Worm (Caenorhabditis elegans) whole organism, young adult: ENCODE data around the gene lys-3.

Experiments used
- B0035.1 ChIP-seq: sonication (generic microtip); optimal IDR thresholded peaks from 2 replicates; lab custom pipeline; 2016; ENCODE audit warnings: missing genetic modification characterization, mild to moderate bottlenecking, missing compliant biosample characterization, missing genotype, missing genetic modification reagents
- C17E4.6 ChIP-seq: fragments of 200-800 bp; sonication (Bioruptor generic); IDR thresholded peaks from 2 replicates; pipeline ENCODE4 v1.3.6; 2022; ENCODE audit warnings: missing genetic modification reagents, missing genetic modification characterization, missing compliant biosample characterization
- F10E7.11 ChIP-seq: sonication (generic microtip); optimal IDR thresholded peaks from 2 replicates; lab custom pipeline; 2017; ENCODE audit warnings: mild to moderate bottlenecking, missing genetic modification characterization, moderate library complexity, missing compliant biosample characterization
- F22D6.2 ChIP-seq: sonication (generic microtip); optimal IDR thresholded peaks from 2 replicates; lab custom pipeline; 2016; ENCODE audit warnings: mild to moderate bottlenecking, missing genetic modification characterization, missing compliant biosample characterization
- F33H1.4 ChIP-seq: fragments of 200-800 bp; sonication (Bioruptor generic); IDR thresholded peaks from 2 replicates; pipeline ENCODE4 v1.3.6; 2022; ENCODE audit warnings: missing genetic modification reagents, missing genetic modification characterization, missing compliant biosample characterization
- F49E8.2 ChIP-seq: sonication (generic microtip); optimal IDR thresholded peaks from 3 replicates; lab custom pipeline; 2017; ENCODE audit warnings: missing genetic modification characterization, mild to moderate bottlenecking, missing compliant biosample characterization, antibody characterized with exemption, moderate library complexity; ENCODE audit not compliant: insufficient read depth
- K11D2.4 ChIP-seq: fragments of 200-800 bp; sonication (Bioruptor generic); IDR thresholded peaks from 2 replicates; pipeline ENCODE4 v1.3.6; 2022; ENCODE audit warnings: missing genetic modification reagents, missing genetic modification characterization, missing compliant biosample characterization
- K12H6.12 ChIP-seq: fragments of 200-800 bp; sonication (Bioruptor generic); optimal IDR thresholded peaks from 2 replicates; lab custom pipeline; 2018; ENCODE audit warnings: mild to moderate bottlenecking, missing genetic modification characterization, missing compliant biosample characterization
- T07F8.4 ChIP-seq: sonication (generic microtip); optimal IDR thresholded peaks from 2 replicates; lab custom pipeline; 2016; ENCODE audit warnings: mild to moderate bottlenecking, missing genetic modification characterization, moderate library complexity, missing compliant biosample characterization
- Y53G8AR.9 ChIP-seq: fragments of 200-800 bp; sonication (Bioruptor generic); conservative IDR thresholded peaks from 2 replicates; pipeline ENCODE4 v1.3.6; 2022; ENCODE audit warnings: missing genetic modification reagents, missing genetic modification characterization, missing compliant biosample characterization
- Y67H2A.10 ChIP-seq: fragments of 200-800 bp; sonication (Bioruptor generic); conservative IDR thresholded peaks from 2 replicates; pipeline ENCODE4 v1.3.6; 2022; ENCODE audit warnings: missing genetic modification reagents, missing genetic modification characterization, missing compliant biosample characterization
- Y79H2A.3 ChIP-seq: fragments of 200-800 bp; sonication (Bioruptor generic); conservative IDR thresholded peaks from 2 replicates; pipeline ENCODE4 v1.3.6; 2022; ENCODE audit warnings: missing genetic modification reagents, missing genetic modification characterization, missing compliant biosample characterization
- akir-1 ChIP-seq: fragments of 200-800 bp; sonication (Bioruptor generic); optimal IDR thresholded peaks from 2 replicates; lab custom pipeline; 2018; ENCODE audit warnings: mild to moderate bottlenecking, missing genetic modification characterization, moderate library complexity, missing compliant biosample characterization
- attf-5 ChIP-seq: fragments of 200-800 bp; sonication (Bioruptor generic); optimal IDR thresholded peaks from 2 replicates; lab custom pipeline; 2018; ENCODE audit warnings: mild to moderate bottlenecking, missing genetic modification characterization, missing compliant biosample characterization
- ccch-3 ChIP-seq: fragments of 200-800 bp; sonication (Bioruptor generic); optimal IDR thresholded peaks from 2 replicates; lab custom pipeline; 2018; ENCODE audit warnings: mild to moderate bottlenecking, missing genetic modification characterization, missing compliant biosample characterization
- cebp-2 ChIP-seq: fragments of 200-800 bp; sonication (Bioruptor generic); IDR thresholded peaks from 2 replicates; pipeline ENCODE4 v1.3.6; 2022; ENCODE audit warnings: missing genetic modification characterization, missing compliant biosample characterization
- ceh-40 ChIP-seq: fragments of 200-800 bp; sonication (Bioruptor generic); IDR thresholded peaks from 2 replicates; pipeline ENCODE4 v1.3.6; 2022; ENCODE audit warnings: missing genetic modification characterization, missing compliant biosample characterization
- ceh-91 ChIP-seq: fragments of 200-800 bp; sonication (Bioruptor generic); IDR thresholded peaks from 2 replicates; pipeline ENCODE4 v1.3.6; 2022; ENCODE audit warnings: missing genetic modification reagents, missing genetic modification characterization, missing compliant biosample characterization
- die-1 ChIP-seq: sonication (generic microtip); optimal IDR thresholded peaks from 2 replicates; lab custom pipeline; 2016; ENCODE audit warnings: missing genotype, mild to moderate bottlenecking, missing genetic modification characterization, missing compliant biosample characterization
- dox-1 ChIP-seq: fragments of 200-800 bp; sonication (Bioruptor generic); IDR thresholded peaks from 2 replicates; pipeline ENCODE4 v1.3.6; 2022; ENCODE audit warnings: missing genetic modification reagents, missing genetic modification characterization, missing compliant biosample characterization
- dpff-1 ChIP-seq: sonication (generic microtip); optimal IDR thresholded peaks from 2 replicates; lab custom pipeline; 2017; ENCODE audit warnings: mild to moderate bottlenecking, missing genetic modification characterization, missing compliant biosample characterization
- egrh-3 ChIP-seq: fragments of 200-800 bp; sonication (Bioruptor generic); IDR thresholded peaks from 2 replicates; pipeline ENCODE4 v1.3.6; 2022; ENCODE audit warnings: missing genetic modification reagents, missing genetic modification characterization, missing compliant biosample characterization
- gei-17 ChIP-seq: fragments of 200-800 bp; sonication (Bioruptor generic); optimal IDR thresholded peaks from 2 replicates; lab custom pipeline; 2018; ENCODE audit warnings: mild to moderate bottlenecking, missing genetic modification characterization, missing compliant biosample characterization
- hlh-26 ChIP-seq: fragments of 200-800 bp; sonication (Bioruptor generic); conservative IDR thresholded peaks from 2 replicates; pipeline ENCODE4 v1.3.6; 2022; ENCODE audit warnings: missing genetic modification reagents, missing genetic modification characterization, missing compliant biosample characterization
- lin-35 ChIP-seq, 3 experiments: fragments of 150-350 bp in 2 of 3; sonication (generic microtip) in 1 of 3; optimal IDR thresholded peaks; 2 replicates each; lab custom pipeline; 2014 to 2018; ENCODE audit warnings: missing biosample characterization in 3 of 3, missing genetic modification characterization in 3 of 3, missing genetic modification reagents in 3 of 3
- lin-54 ChIP-seq: fragments of 200-800 bp; sonication (Bioruptor generic); optimal IDR thresholded peaks from 2 replicates; lab custom pipeline; 2018; ENCODE audit warnings: mild to moderate bottlenecking, missing genetic modification characterization, missing compliant biosample characterization
- madf-3 ChIP-seq: fragments of 200-800 bp; sonication (Bioruptor generic); IDR thresholded peaks from 2 replicates; pipeline ENCODE4 v1.3.6; 2022; ENCODE audit warnings: missing genetic modification reagents, missing genetic modification characterization, missing compliant biosample characterization
- nfya-2 ChIP-seq: fragments of 200-800 bp; sonication (Bioruptor generic); IDR thresholded peaks from 2 replicates; pipeline ENCODE4 v1.3.6; 2022; ENCODE audit warnings: missing genetic modification reagents, missing genetic modification characterization, missing compliant biosample characterization
- nhr-179 ChIP-seq: sonication (generic microtip); optimal IDR thresholded peaks from 2 replicates; lab custom pipeline; 2016; ENCODE audit warnings: mild to moderate bottlenecking, missing genetic modification characterization, missing compliant biosample characterization
- nhr-80 ChIP-seq: sonication (generic microtip); optimal IDR thresholded peaks from 2 replicates; lab custom pipeline; 2016; ENCODE audit warnings: missing genetic modification characterization, missing compliant biosample characterization
- pha-4 ChIP-seq: fragments of 150-350 bp; sonication (generic microtip); optimal IDR thresholded peaks from 2 replicates; lab custom pipeline; 2014; ENCODE audit warnings: missing biosample characterization, missing genetic modification reagents, missing genetic modification characterization
- repo-1 ChIP-seq: sonication (generic microtip); optimal IDR thresholded peaks from 2 replicates; lab custom pipeline; 2017; ENCODE audit warnings: mild to moderate bottlenecking, missing genetic modification characterization, missing compliant biosample characterization
- sea-2 ChIP-seq: fragments of 200-800 bp; sonication (Bioruptor generic); IDR thresholded peaks from 2 replicates; pipeline ENCODE4 v1.3.6; 2022; ENCODE audit warnings: missing genetic modification characterization, missing compliant biosample characterization
- snpc-1.1 ChIP-seq: sonication (generic microtip); optimal IDR thresholded peaks from 2 replicates; lab custom pipeline; 2017; ENCODE audit warnings: missing genetic modification characterization, mild to moderate bottlenecking, missing compliant biosample characterization, antibody characterized with exemption, moderate library complexity, missing genotype, missing genetic modification reagents; ENCODE audit not compliant: insufficient read depth
- snpc-3.4 ChIP-seq: sonication (generic microtip); optimal IDR thresholded peaks from 2 replicates; lab custom pipeline; 2017; ENCODE audit warnings: missing genetic modification characterization, mild to moderate bottlenecking, missing compliant biosample characterization, antibody characterized with exemption, moderate library complexity, missing genotype, missing genetic modification reagents
- xnd-1 ChIP-seq: sonication (generic microtip); optimal IDR thresholded peaks from 2 replicates; lab custom pipeline; 2016; ENCODE audit warnings: missing genotype, missing genetic modification reagents, missing genetic modification characterization, missing compliant biosample characterization
- ztf-26 ChIP-seq: sonication (generic microtip); optimal IDR thresholded peaks from 2 replicates; lab custom pipeline; 2017; ENCODE audit warnings: missing genetic modification characterization, missing compliant biosample characterization
- ztf-3 ChIP-seq: fragments of 200-800 bp; sonication (Bioruptor generic); optimal IDR thresholded peaks from 2 replicates; lab custom pipeline; 2018; ENCODE audit warnings: mild to moderate bottlenecking, missing genetic modification characterization, missing compliant biosample characterization

The lys-3 gene

DNA sequence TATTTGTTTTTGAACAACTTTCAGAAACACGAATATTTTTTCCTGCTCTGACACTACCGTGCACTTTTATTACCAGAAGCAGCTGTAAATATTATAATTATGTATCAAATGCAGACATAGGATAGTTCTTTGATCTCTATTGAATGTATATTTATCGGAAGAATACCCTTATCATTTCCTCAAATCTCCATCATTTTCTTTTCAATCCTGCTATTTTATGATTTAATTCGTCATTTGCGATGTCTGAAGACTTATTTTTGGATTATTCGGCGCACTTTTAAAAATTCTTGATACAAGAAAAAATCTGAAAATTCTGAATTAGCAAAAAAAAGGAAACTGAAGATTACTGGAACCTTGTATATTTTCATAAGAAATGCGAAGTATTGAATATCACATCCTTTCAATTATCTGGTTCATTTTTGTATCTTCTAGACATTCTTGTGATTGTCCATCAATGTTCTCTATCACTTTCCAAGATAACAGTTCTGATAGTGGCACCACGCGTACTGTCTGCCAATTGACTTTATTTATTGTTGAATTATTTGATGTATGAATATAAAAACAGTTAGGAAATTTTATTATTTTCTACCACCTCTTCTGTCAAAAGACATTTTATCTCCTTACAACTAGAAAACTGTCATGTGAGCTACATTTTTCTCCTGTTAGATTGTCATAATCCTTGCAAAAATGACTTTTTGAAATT is 39.2 kb downstream of the lys-3 start:
- no peak for TF ChIP-seq ztf-3 (GFP tag; lab: Kevin White, UChicago)
- peak; percentile 61 for TF ChIP-seq nhr-80 (tag; lab: Kevin White, UChicago)

DNA sequence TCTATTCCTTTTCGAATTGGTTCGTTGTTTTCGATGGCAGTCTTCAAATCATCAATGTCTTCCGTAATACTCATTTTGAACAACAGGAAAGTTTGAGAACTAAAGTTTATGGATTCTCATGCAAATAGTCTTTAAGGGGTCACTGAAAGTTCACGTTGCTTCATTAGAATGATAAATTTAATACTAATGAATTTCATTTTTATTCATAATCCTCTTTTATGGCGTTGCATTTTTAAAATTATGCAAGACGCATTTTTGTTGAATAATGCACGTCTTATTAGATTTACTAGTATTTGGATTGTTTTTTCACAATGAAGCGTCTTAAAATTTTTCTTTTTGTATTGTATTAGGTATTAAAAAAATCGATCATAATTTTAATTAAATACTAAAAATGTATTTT is 40.2 kb downstream of the lys-3 start, which contains the start of gene C12D8.9:
Gene C12D8.9 (minus strand): TSS at position 101 of the 400 bp plus-strand sequence.
- no peak for TF ChIP-seq snpc-3.4 (tag; lab: Kevin White, UChicago)
- no peak for TF ChIP-seq xnd-1 (tag; lab: Kevin White, UChicago)
- no peak for TF ChIP-seq nfya-2 (GFP tag; lab: Robert Waterston, UW)
- no peak for TF ChIP-seq K12H6.12 (tag; lab: Kevin White, UChicago)
- no peak for TF ChIP-seq ceh-91 (GFP tag; lab: Robert Waterston, UW)
- no peak for TF ChIP-seq repo-1 (tag; lab: Kevin White, UChicago)
- no peak for TF ChIP-seq K11D2.4 (GFP tag; lab: Robert Waterston, UW)
- TF ChIP-seq gei-17 (GFP tag; lab: Kevin White, UChicago), result no peak
- no peak for TF ChIP-seq Y79H2A.3 (GFP tag; lab: Robert Waterston, UW)
- no peak for TF ChIP-seq cebp-2 (GFP tag; lab: Robert Waterston, UW)
- TF ChIP-seq akir-1, result no peak
- TF ChIP-seq B0035.1 (tag; lab: Kevin White, UChicago), result no peak
- no peak for TF ChIP-seq attf-5
- TF ChIP-seq Y67H2A.10, result no peak
- no peak for TF ChIP-seq dox-1
- no peak for TF ChIP-seq Y53G8AR.9
- no peak for TF ChIP-seq sea-2 (GFP tag; lab: Robert Waterston, UW)
- TF ChIP-seq, all 124 proteins: peak for 0

DNA sequence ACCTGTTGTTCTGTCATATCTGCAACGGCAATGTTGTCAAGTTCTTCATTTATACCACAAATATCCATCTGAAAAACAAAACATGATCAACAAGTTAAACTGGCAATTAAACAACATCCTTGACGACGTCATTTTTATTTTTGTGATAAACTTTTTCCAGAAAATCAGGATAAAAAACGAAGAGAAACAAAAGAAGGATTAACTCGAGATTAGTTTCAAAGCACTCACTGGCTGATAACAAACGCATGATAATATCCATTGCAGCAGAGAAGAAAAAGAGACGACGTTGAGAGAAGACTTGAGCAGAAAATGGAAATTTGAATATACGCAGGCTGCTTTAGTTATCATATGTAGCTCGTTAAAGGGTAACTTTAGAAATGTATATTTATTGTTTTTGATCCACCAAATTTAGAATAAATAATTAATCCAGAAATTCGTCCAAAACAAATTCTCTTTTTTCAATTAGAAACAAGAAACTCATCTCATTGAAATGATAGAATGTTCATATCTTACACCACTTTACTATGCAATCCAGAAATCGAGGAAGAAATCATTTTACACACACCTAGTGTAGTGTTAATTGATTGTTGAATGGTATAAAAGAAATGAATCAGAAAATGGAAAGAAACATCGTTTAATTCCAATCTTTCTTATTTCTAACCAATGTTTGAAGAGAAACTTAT is 42.1 kb downstream of the lys-3 start, which contains the start of the genes C12D8.21 and col-148:
Gene C12D8.21 (minus strand): TSS at position 68 of the 683 bp plus-strand sequence.
Gene col-148 (plus strand): TSS at position 633 of the 683 bp plus-strand sequence.
- TF ChIP-seq Y67H2A.10, result no peak
- no peak for TF ChIP-seq hlh-26 (GFP tag; lab: Robert Waterston, UW)
- no peak for TF ChIP-seq ceh-40 (GFP tag; lab: Robert Waterston, UW)
- TF ChIP-seq F33H1.4, result no peak
- no peak for TF ChIP-seq ccch-3 (GFP tag; lab: Kevin White, UChicago)

DNA sequence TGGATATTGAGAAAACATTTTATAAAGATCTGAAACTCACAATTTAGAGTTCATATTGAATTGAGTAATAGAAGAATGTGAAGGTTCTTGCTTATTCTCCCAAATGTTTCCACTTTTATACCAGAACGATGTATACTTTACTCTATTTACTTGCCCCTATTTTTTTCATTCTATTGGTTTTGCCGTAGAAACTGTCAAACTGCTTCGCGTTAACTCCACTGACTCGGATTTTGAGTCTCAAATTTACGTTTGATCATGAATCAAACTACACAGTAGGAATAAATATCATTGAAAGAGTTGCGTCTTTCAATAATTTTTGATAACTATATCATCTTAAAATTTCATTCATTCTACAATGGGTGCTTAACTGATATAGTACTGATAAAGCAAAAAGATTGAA is 43.5 kb downstream of the lys-3 start, which contains the start of gene fipr-8:
Gene fipr-8 (minus strand): TSS at position 101 of the 400 bp plus-strand sequence.
- TF ChIP-seq die-1 (no peak), dpff-1 (tag; lab: Kevin White, UChicago) (no peak), lin-35 (GFP tag; optimal IDR thresholded peaks at IDR 0.05; lab: Kevin White, UChicago) (no peak), cebp-2 (GFP tag; lab: Robert Waterston, UW) (no peak), ztf-26 (no peak), F22D6.2 (tag; lab: Kevin White, UChicago) (no peak), F49E8.2 (tag; lab: Kevin White, UChicago) (no peak), egrh-3 (GFP tag; lab: Robert Waterston, UW) (no peak), C17E4.6 (GFP tag; lab: Robert Waterston, UW) (no peak), F10E7.11 (tag; lab: Kevin White, UChicago) (no peak), nhr-179 (tag; lab: Kevin White, UChicago) (no peak), pha-4 (no peak), madf-3 (GFP tag; lab: Robert Waterston, UW) (no peak), snpc-1.1 (tag; lab: Kevin White, UChicago) (no peak), lin-54 (no peak), T07F8.4 (tag; lab: Kevin White, UChicago) (no peak)
